Worm (Caenorhabditis elegans) whole organism, L3 larva: ENCODE measurements around the gene lim-8.
A peak's percentile ranks its signal among the peaks of the same experiment; 100 is the strongest.

Experiments
- R02D3.7 ChIP-seq: fragments of 150-350 bp; optimal IDR thresholded peaks from 2 replicates; lab custom pipeline; 2014; ENCODE audit warnings: missing biosample characterization, missing genetic modification characterization
- ama-1 ChIP-seq: fragments of 150-350 bp; optimal IDR thresholded peaks from 2 replicates; lab custom pipeline; 2018
- ceh-16 ChIP-seq: sonication (generic microtip); optimal IDR thresholded peaks from 2 replicates; lab custom pipeline; 2017; ENCODE audit warnings: missing biosample characterization, missing genetic modification characterization
- ceh-28 ChIP-seq: fragments of 150-350 bp; optimal IDR thresholded peaks from 2 replicates; lab custom pipeline; 2014; ENCODE audit warnings: missing biosample characterization, missing genetic modification reagents, missing genetic modification characterization
- ceh-9 ChIP-seq: sonication (generic microtip); optimal IDR thresholded peaks from 2 replicates; lab custom pipeline; 2018; ENCODE audit warnings: missing biosample characterization, missing genetic modification characterization
- daf-12 ChIP-seq: fragments of 150-350 bp; optimal IDR thresholded peaks from 2 replicates; lab custom pipeline; 2014; ENCODE audit warnings: missing biosample characterization, missing genetic modification reagents, missing genetic modification characterization
- egl-27 ChIP-seq: sonication (generic microtip); optimal IDR thresholded peaks from 4 replicates; lab custom pipeline; 2017; ENCODE audit warnings: missing biosample characterization, missing genetic modification reagents, missing genetic modification characterization
- egl-5 ChIP-seq: fragments of 150-350 bp; optimal IDR thresholded peaks from 2 replicates; lab custom pipeline; 2017; ENCODE audit warnings: missing biosample characterization, missing genetic modification reagents, missing genetic modification characterization, inconsistent platforms
- elt-1 ChIP-seq: fragments of 150-350 bp; optimal IDR thresholded peaks from 2 replicates; lab custom pipeline; 2014; ENCODE audit warnings: missing biosample characterization, missing genetic modification characterization
- elt-2 ChIP-seq: sonication (generic microtip); optimal IDR thresholded peaks from 2 replicates; lab custom pipeline; 2016; ENCODE audit warnings: missing genetic modification reagents, mild to moderate bottlenecking, missing genetic modification characterization, missing compliant biosample characterization
- elt-3 ChIP-seq, 3 experiments: fragments of 150-350 bp in 1 of 3; sonication (generic microtip) in 2 of 3; optimal IDR thresholded peaks; 2 replicates in 2 of 3; 4 replicates in 1 of 3; lab custom pipeline; 2014 to 2017; ENCODE audit warnings: missing biosample characterization in 3 of 3, missing genetic modification characterization in 3 of 3
- fkh-2 ChIP-seq: fragments of 150-350 bp; optimal IDR thresholded peaks from 2 replicates; lab custom pipeline; 2014; ENCODE audit warnings: missing biosample characterization, missing genetic modification reagents, missing genetic modification characterization
- hmg-11 ChIP-seq: sonication (generic microtip); optimal IDR thresholded peaks from 2 replicates; lab custom pipeline; 2016; ENCODE audit warnings: missing genetic modification characterization, missing compliant biosample characterization
- lin-15B ChIP-seq: fragments of 150-350 bp; optimal IDR thresholded peaks from 2 replicates; lab custom pipeline; 2014; ENCODE audit warnings: missing biosample characterization, missing genetic modification characterization
- lin-39 ChIP-seq: fragments of 150-350 bp; optimal IDR thresholded peaks from 2 replicates; lab custom pipeline; 2018; ENCODE audit warnings: missing biosample characterization, missing genetic modification reagents, missing genetic modification characterization
- lsy-12 ChIP-seq: sonication (generic microtip); optimal IDR thresholded peaks from 2 replicates; lab custom pipeline; 2016; ENCODE audit warnings: mild to moderate bottlenecking, missing genetic modification characterization, missing compliant biosample characterization
- mdl-1 ChIP-seq: fragments of 150-350 bp; optimal IDR thresholded peaks from 2 replicates; lab custom pipeline; 2014; ENCODE audit warnings: missing biosample characterization, missing genetic modification characterization
- nfya-1 ChIP-seq: sonication (generic microtip); optimal IDR thresholded peaks from 2 replicates; lab custom pipeline; 2017; ENCODE audit warnings: missing genetic modification characterization, mild to moderate bottlenecking, missing compliant biosample characterization, antibody characterized with exemption, moderate library complexity; ENCODE audit not compliant: insufficient read depth
- nhr-12 ChIP-seq: fragments of 150-350 bp; optimal IDR thresholded peaks from 2 replicates; lab custom pipeline; 2014; ENCODE audit warnings: missing biosample characterization, missing genetic modification characterization
- nhr-23 ChIP-seq: fragments of 150-350 bp; optimal IDR thresholded peaks from 2 replicates; lab custom pipeline; 2014; ENCODE audit warnings: missing biosample characterization, missing genetic modification reagents, missing genetic modification characterization
- nhr-237 ChIP-seq: fragments of 150-350 bp; optimal IDR thresholded peaks from 2 replicates; lab custom pipeline; 2014; ENCODE audit warnings: missing biosample characterization, missing genetic modification characterization
- nhr-25 ChIP-seq: sonication (generic microtip); optimal IDR thresholded peaks from 2 replicates; lab custom pipeline; 2017; ENCODE audit warnings: missing biosample characterization, missing genetic modification characterization
- nhr-28 ChIP-seq: fragments of 150-350 bp; optimal IDR thresholded peaks from 2 replicates; lab custom pipeline; 2014; ENCODE audit warnings: missing biosample characterization, missing genetic modification characterization
- nhr-67 ChIP-seq: fragments of 150-350 bp; optimal IDR thresholded peaks from 2 replicates; lab custom pipeline; 2014; ENCODE audit warnings: missing biosample characterization, missing genetic modification characterization
- nhr-76 ChIP-seq: fragments of 150-350 bp; sonication (generic microtip); optimal IDR thresholded peaks from 5 replicates; lab custom pipeline; 2014; ENCODE audit warnings: missing biosample characterization, missing genetic modification characterization
- pha-4 ChIP-seq: fragments of 150-350 bp; optimal IDR thresholded peaks from 2 replicates; lab custom pipeline; 2014; ENCODE audit warnings: missing biosample characterization, missing genetic modification reagents, missing genetic modification characterization
- pqm-1 ChIP-seq: fragments of 150-350 bp; optimal IDR thresholded peaks from 2 replicates; lab custom pipeline; 2017; ENCODE audit warnings: missing biosample characterization, missing genetic modification characterization, inconsistent platforms
- skn-1 ChIP-seq: fragments of 150-350 bp; optimal IDR thresholded peaks from 2 replicates; lab custom pipeline; 2014; ENCODE audit warnings: missing biosample characterization, missing genetic modification characterization
- tbx-2 ChIP-seq: sonication (generic microtip); optimal IDR thresholded peaks from 2 replicates; lab custom pipeline; 2016; ENCODE audit warnings: mild to moderate bottlenecking, missing genetic modification characterization, missing compliant biosample characterization
- unc-39 ChIP-seq: sonication (generic microtip); optimal IDR thresholded peaks from 4 replicates; lab custom pipeline; 2017; ENCODE audit warnings: missing biosample characterization, missing genetic modification characterization
- unc-62 ChIP-seq: fragments of 150-350 bp; sonication (generic microtip); optimal IDR thresholded peaks from 4 replicates; lab custom pipeline; 2014; ENCODE audit warnings: missing biosample characterization, missing genetic modification reagents, missing genetic modification characterization
- zag-1 ChIP-seq: fragments of 150-350 bp; optimal IDR thresholded peaks from 2 replicates; lab custom pipeline; 2014; ENCODE audit warnings: missing biosample characterization, missing genetic modification characterization
- ztf-11 ChIP-seq: fragments of 150-350 bp; optimal IDR thresholded peaks from 2 replicates; lab custom pipeline; 2014; ENCODE audit warnings: missing biosample characterization, missing genetic modification characterization
- ztf-4 ChIP-seq: fragments of 150-350 bp; optimal IDR thresholded peaks from 2 replicates; lab custom pipeline; 2014; ENCODE audit warnings: missing biosample characterization, missing genetic modification characterization

The lim-8 gene

DNA sequence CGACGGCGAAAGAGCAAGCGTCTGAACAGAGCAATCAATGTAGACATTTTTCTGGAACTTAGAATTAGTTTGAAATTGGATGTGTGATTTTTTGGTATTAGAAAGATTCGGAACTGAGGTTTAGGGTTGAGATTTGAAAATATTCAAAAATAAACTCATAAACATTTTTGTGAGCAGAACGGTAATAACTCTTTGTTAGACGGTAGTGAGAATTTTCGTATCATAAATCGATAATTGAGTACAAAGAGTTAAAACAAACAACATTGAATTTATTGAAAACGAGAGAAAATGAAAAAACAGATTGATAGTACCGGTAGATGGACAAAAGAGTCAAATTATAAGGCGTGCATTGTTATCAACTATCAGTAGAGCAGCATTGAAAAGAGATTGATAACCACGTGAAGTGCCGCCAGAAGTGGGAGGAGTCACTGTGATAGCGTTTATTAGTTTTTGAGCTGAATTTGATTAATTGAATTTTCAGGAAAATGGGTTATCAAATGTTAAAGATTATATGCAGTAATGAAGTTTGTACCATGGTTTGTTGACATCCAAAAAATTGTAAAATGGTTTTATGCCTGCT, 16.8 kb downstream of the lim-8 start, which contains the start of gene F28F5.6:
Gene F28F5.6 (minus strand): TSS at position 51 of the 580 bp plus-strand sequence.
- TF ChIP-seq egl-27 (no peak), pha-4 (tag; lab: Kevin White, UChicago) (peak; percentile 49), lsy-12 (no peak), nhr-28 (tag; lab: Kevin White, UChicago) (no peak), ceh-28 (tag; lab: Kevin White, UChicago) (peak; percentile 21), zag-1 (no peak), pqm-1 (tag; lab: Kevin White, UChicago) (peak; percentile 78), nhr-25 (tag; lab: Kevin White, UChicago) (no peak), egl-5 (tag; lab: Kevin White, UChicago) (no peak), ama-1 (no peak), daf-12 (tag; lab: Kevin White, UChicago) (no peak), skn-1 (tag; lab: Kevin White, UChicago) (peak; percentile 50), nhr-12 (no peak), fkh-2 (tag; lab: Kevin White, UChicago) (no peak), elt-2 (tag; lab: Kevin White, UChicago) (peak; percentile 95), ceh-9 (tag; lab: Kevin White, UChicago) (no peak), nfya-1 (tag; lab: Kevin White, UChicago) (no peak), hmg-11 (no peak), ztf-4 (no peak)

DNA sequence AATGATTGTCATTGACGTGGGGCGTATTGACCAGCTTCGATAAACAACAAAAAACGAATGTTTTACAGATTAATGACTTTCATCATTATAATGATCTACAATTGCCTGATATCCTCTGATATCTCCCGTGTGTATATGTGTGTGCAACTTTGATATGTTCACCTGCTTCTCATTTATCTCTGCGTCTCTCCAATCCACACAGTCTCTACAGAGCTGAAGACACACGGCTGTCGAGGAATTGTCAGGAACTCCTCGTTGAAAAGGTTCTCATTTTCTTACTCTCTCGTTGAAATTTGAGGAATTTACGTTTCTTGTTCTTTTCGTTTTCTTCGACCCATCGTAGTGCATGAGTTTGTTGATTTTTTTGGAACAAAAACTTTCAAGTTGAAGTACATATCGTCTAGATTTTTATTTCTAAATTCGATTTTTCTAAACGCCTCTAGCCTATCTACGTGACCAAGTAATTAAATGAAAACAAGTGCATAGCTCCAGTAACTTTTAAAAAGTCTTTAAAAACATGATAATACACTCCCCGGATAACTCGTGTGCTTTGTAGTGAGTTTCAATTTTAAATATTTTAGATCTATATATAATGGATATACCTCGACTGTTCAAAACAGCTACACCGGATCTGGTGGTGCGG, 17.9 kb downstream of the lim-8 start, which contains the start of gene ten-1:
Gene ten-1 (plus strand): TSS at position 593 of the 643 bp plus-strand sequence.
- no peak for TF ChIP-seq nhr-237 (tag; lab: Kevin White, UChicago)
- TF ChIP-seq ceh-16 (tag; lab: Kevin White, UChicago), result no peak
- TF ChIP-seq R02D3.7 (tag; lab: Kevin White, UChicago), result no peak
- TF ChIP-seq unc-39 (tag; lab: Kevin White, UChicago), result no peak
- TF ChIP-seq, all 47 proteins: peak for 0

DNA sequence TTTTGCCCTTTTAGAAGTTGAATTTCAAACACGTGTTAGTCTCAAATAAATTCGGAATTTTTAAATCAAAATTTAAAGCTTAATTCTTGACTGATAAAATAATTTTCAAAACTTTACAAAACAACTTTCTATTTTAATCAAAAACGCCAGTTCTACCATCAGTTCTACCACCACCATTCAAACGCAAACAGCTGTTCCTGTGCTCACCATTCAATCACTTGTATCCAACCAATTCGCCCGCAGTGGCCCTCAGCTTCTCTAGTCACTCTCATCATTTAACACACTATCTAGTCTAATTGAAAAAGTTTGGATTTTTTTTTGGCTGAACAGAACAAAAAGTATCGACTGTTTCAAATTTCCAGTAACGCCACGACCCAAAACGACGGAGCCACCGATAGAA, 20.2 kb downstream of the lim-8 start:
- TF ChIP-seq pha-4 (tag; lab: Kevin White, UChicago), result no peak
- TF ChIP-seq unc-62 (GFP tag; lab: Kevin White, UChicago), result no peak
- no peak for TF ChIP-seq pqm-1 (tag; lab: Kevin White, UChicago)
- no peak for TF ChIP-seq nhr-67 (tag; lab: Kevin White, UChicago)
- no peak for TF ChIP-seq mdl-1 (tag; lab: Kevin White, UChicago)
- no peak for TF ChIP-seq nhr-76 (tag; lab: Kevin White, UChicago)
- TF ChIP-seq tbx-2 (tag; lab: Kevin White, UChicago), result no peak
- no peak for TF ChIP-seq egl-27
- TF ChIP-seq nhr-25 (tag; lab: Kevin White, UChicago), result no peak
- no peak for TF ChIP-seq elt-3 (tag; optimal IDR thresholded peaks at IDR 0.05; lab: Kevin White, UChicago)
- TF ChIP-seq lin-15B (tag; lab: Kevin White, UChicago), result no peak
- TF ChIP-seq nhr-23, result no peak
- no peak for TF ChIP-seq fkh-2 (tag; lab: Kevin White, UChicago)
- no peak for TF ChIP-seq elt-1 (tag; lab: Kevin White, UChicago)
- no peak for TF ChIP-seq egl-5 (tag; lab: Kevin White, UChicago)
- no peak for TF ChIP-seq unc-39 (tag; lab: Kevin White, UChicago)
- TF ChIP-seq ztf-11 (tag; lab: Kevin White, UChicago), result no peak

DNA sequence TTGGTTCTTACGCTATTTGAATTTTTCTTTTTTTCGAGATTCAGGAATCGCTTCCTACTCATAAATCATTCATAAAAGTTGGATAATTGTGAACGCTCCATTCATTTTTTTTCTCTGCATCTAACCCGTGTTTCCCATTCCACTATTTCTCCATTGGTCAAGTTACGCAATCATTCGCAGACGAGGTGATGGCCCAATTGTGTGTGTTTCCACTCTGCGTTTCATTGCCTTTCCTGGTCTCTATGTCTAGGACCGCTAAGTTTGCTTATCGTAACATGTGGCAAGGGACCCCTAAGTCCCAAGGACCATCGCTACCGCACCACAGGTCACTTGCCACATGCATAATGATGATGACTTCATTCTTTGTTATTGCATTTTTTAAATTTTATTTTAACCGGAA, 23.5 kb downstream of the lim-8 start:
- TF ChIP-seq pha-4 (tag; lab: Kevin White, UChicago) (no peak), lin-39 (tag; lab: Kevin White, UChicago) (no peak), hmg-11 (no peak), ceh-28 (tag; lab: Kevin White, UChicago) (no peak), mdl-1 (tag; lab: Kevin White, UChicago) (no peak)
